Fruit fly (Drosophila melanogaster) whole organism, embryonic: Measurements from ENCODE around the gene Rbp.

ENCODE experiments used
- Atf3 ChIP-seq: fragments of 200-800 bp; sonication (Bioruptor generic); optimal IDR thresholded peaks from 3 replicates; lab custom pipeline; 2016; ENCODE audit warnings: missing biosample characterization, missing genetic modification characterization
- BtbVII ChIP-seq: fragments of 200-800 bp; sonication (Bioruptor generic); optimal IDR thresholded peaks from 3 replicates; lab custom pipeline; 2017; ENCODE audit warnings: missing biosample characterization, mild to moderate bottlenecking, missing genetic modification characterization
- Bteb2 ChIP-seq: fragments of 200-800 bp; sonication (Bioruptor generic); optimal IDR thresholded peaks from 2 replicates; lab custom pipeline; 2016; ENCODE audit warnings: missing biosample characterization, missing genetic modification characterization
- CG10147 ChIP-seq: fragments of 200-800 bp; sonication (Bioruptor generic); optimal IDR thresholded peaks from 2 replicates; lab custom pipeline; 2019; ENCODE audit warnings: missing biosample characterization, mild to moderate bottlenecking, missing genetic modification characterization, moderate library complexity
- CG10543 ChIP-seq: fragments of 200-800 bp; sonication (Bioruptor generic); optimal IDR thresholded peaks from 3 replicates; lab custom pipeline; 2017; ENCODE audit warnings: missing biosample characterization, mild to moderate bottlenecking, missing genetic modification characterization, moderate library complexity
- CG10565 ChIP-seq: fragments of 200-800 bp; sonication (Bioruptor generic); optimal IDR thresholded peaks from 3 replicates; lab custom pipeline; 2016; ENCODE audit warnings: missing biosample characterization, mild to moderate bottlenecking, missing genetic modification characterization
- CG12155 ChIP-seq: fragments of 200-800 bp; sonication (Bioruptor generic); optimal IDR thresholded peaks from 3 replicates; lab custom pipeline; 2016; ENCODE audit warnings: missing biosample characterization, missing genetic modification characterization
- CG12391 ChIP-seq: fragments of 200-800 bp; sonication (Bioruptor generic); optimal IDR thresholded peaks from 3 replicates; lab custom pipeline; 2018; ENCODE audit warnings: missing biosample characterization, mild to moderate bottlenecking, missing genetic modification characterization, moderate library complexity
- CG12659 ChIP-seq: fragments of 200-800 bp; sonication (Bioruptor generic); optimal IDR thresholded peaks from 3 replicates; lab custom pipeline; 2017; ENCODE audit warnings: mild to moderate bottlenecking, missing biosample characterization, missing genetic modification reagents, missing genetic modification characterization
- CG1602 ChIP-seq: fragments of 200-800 bp; sonication (Bioruptor generic); optimal IDR thresholded peaks from 3 replicates; lab custom pipeline; 2016; ENCODE audit warnings: missing biosample characterization, missing genetic modification characterization
- CG18011 ChIP-seq: fragments of 200-800 bp; sonication (Bioruptor generic); optimal IDR thresholded peaks from 2 replicates; lab custom pipeline; 2017; ENCODE audit warnings: missing biosample characterization, missing genetic modification characterization, mild to moderate bottlenecking, moderate library complexity, missing genotype
- CG18599 ChIP-seq: fragments of 200-800 bp; sonication (Bioruptor generic); optimal IDR thresholded peaks from 3 replicates; lab custom pipeline; 2017; ENCODE audit warnings: missing biosample characterization, missing genetic modification characterization, mild to moderate bottlenecking, moderate library complexity, missing genetic modification reagents
- CG3065 ChIP-seq: fragments of 200-800 bp; sonication (Bioruptor generic); optimal IDR thresholded peaks from 2 replicates; lab custom pipeline; 2016; ENCODE audit warnings: missing biosample characterization, missing genetic modification characterization
- CG3281 ChIP-seq: fragments of 200-800 bp; sonication (Bioruptor generic); optimal IDR thresholded peaks from 3 replicates; lab custom pipeline; 2017; ENCODE audit warnings: missing biosample characterization, mild to moderate bottlenecking, missing genetic modification characterization
- CG5245 ChIP-seq: fragments of 200-800 bp; sonication (Bioruptor generic); optimal IDR thresholded peaks from 3 replicates; lab custom pipeline; 2016; ENCODE audit warnings: missing biosample characterization, missing genetic modification characterization
- CG6175 ChIP-seq: fragments of 200-800 bp; sonication (Bioruptor generic); IDR thresholded peaks from 3 replicates; pipeline ENCODE4 v1.3.6; 2022; ENCODE audit warnings: missing biosample characterization, missing genetic modification characterization
- CG6683 ChIP-seq: fragments of 200-800 bp; sonication (Bioruptor generic); optimal IDR thresholded peaks from 2 replicates; lab custom pipeline; 2017; ENCODE audit warnings: missing biosample characterization, mild to moderate bottlenecking, missing genetic modification characterization, missing genetic modification reagents
- CG6813 ChIP-seq: fragments of 200-800 bp; sonication (Bioruptor generic); optimal IDR thresholded peaks from 2 replicates; lab custom pipeline; 2017; ENCODE audit warnings: missing biosample characterization, missing genetic modification characterization, mild to moderate bottlenecking, moderate library complexity, missing genetic modification reagents
- CG7745 ChIP-seq: fragments of 200-800 bp; sonication (Bioruptor generic); optimal IDR thresholded peaks from 2 replicates; lab custom pipeline; 2018; ENCODE audit warnings: missing biosample characterization, mild to moderate bottlenecking, missing genetic modification characterization, moderate library complexity
- CG7987 ChIP-seq: fragments of 200-800 bp; sonication (Bioruptor generic); optimal IDR thresholded peaks from 2 replicates; lab custom pipeline; 2018; ENCODE audit warnings: missing biosample characterization, mild to moderate bottlenecking, missing genetic modification characterization, moderate library complexity
- CkIIα-i1 ChIP-seq: fragments of 200-800 bp; sonication (Bioruptor generic); IDR thresholded peaks from 2 replicates; pipeline ENCODE4 v1.3.6; 2022; ENCODE audit warnings: missing biosample characterization, missing genetic modification characterization
- CoRest ChIP-seq: fragments of 200-800 bp; sonication (Bioruptor generic); optimal IDR thresholded peaks from 3 replicates; lab custom pipeline; 2018; ENCODE audit warnings: missing biosample characterization, mild to moderate bottlenecking, missing genetic modification characterization, moderate library complexity
- Deaf1 ChIP-seq: fragments of 200-800 bp; optimal IDR thresholded peaks from 3 replicates; lab custom pipeline; 2019; ENCODE audit warnings: missing biosample characterization, mild to moderate bottlenecking, missing genetic modification characterization, moderate library complexity
- Dll ChIP-seq: fragments of 200-800 bp; sonication (Bioruptor generic); IDR thresholded peaks from 4 replicates; pipeline ENCODE4 v1.3.6; 2022; ENCODE audit warnings: missing biosample characterization, missing genetic modification characterization; ENCODE audit not compliant: partially characterized antibody
- Hr78 ChIP-seq, 2 experiments: fragments of 200-800 bp in 1 of 2; fragments of >200 bp in 1 of 2; sonication (Bioruptor generic) in 1 of 2; optimal IDR thresholded peaks; 2 replicates each; lab custom pipeline; 2017 to 2019; ENCODE audit warnings: missing biosample characterization in 2 of 2, missing genetic modification characterization in 2 of 2, mild to moderate bottlenecking in 1 of 2, moderate library complexity in 1 of 2
- MTF-1 ChIP-seq: fragments of 200-800 bp; sonication (Bioruptor generic); optimal IDR thresholded peaks from 2 replicates; lab custom pipeline; 2018; ENCODE audit warnings: missing biosample characterization, mild to moderate bottlenecking, missing genetic modification characterization, borderline replicate concordance
- Max ChIP-seq: fragments of 200-800 bp; sonication (Bioruptor generic); optimal IDR thresholded peaks from 2 replicates; lab custom pipeline; 2016; ENCODE audit warnings: missing biosample characterization, mild to moderate bottlenecking, missing genetic modification characterization
- Oli ChIP-seq: fragments of 200-800 bp; sonication (Bioruptor generic); optimal IDR thresholded peaks from 2 replicates; lab custom pipeline; 2018; ENCODE audit warnings: missing biosample characterization, mild to moderate bottlenecking, missing genetic modification characterization, moderate library complexity
- Spps ChIP-seq: fragments of 200-800 bp; sonication (Bioruptor generic); optimal IDR thresholded peaks from 2 replicates; lab custom pipeline; 2018; ENCODE audit warnings: missing biosample characterization, mild to moderate bottlenecking, missing genetic modification characterization
- Usf ChIP-seq: fragments of 200-800 bp; sonication (Bioruptor generic); optimal IDR thresholded peaks from 2 replicates; lab custom pipeline; 2017; ENCODE audit warnings: missing genotype, missing biosample characterization, missing genetic modification characterization
- Xrp1 ChIP-seq: fragments of 200-800 bp; sonication (Bioruptor generic); IDR thresholded peaks from 2 replicates; pipeline ENCODE4 v1.3.6; 2022; ENCODE audit warnings: missing biosample characterization, missing genetic modification characterization
- abd-A ChIP-seq: fragments of 200-800 bp; sonication (Bioruptor generic); optimal IDR thresholded peaks from 3 replicates; lab custom pipeline; 2019; ENCODE audit warnings: missing biosample characterization, mild to moderate bottlenecking, missing genetic modification characterization, moderate library complexity
- az2 ChIP-seq: fragments of 200-800 bp; sonication (Bioruptor generic); optimal IDR thresholded peaks from 3 replicates; lab custom pipeline; 2016; ENCODE audit warnings: missing biosample characterization, missing genetic modification characterization
- bsh ChIP-seq, 2 experiments: fragments of 200-800 bp; sonication (Bioruptor generic); optimal IDR thresholded peaks; 2 replicates each; lab custom pipeline; 2017 to 2018; ENCODE audit warnings: mild to moderate bottlenecking in 2 of 2, missing biosample characterization in 2 of 2, missing genetic modification characterization in 2 of 2, moderate library complexity in 1 of 2
- corto ChIP-seq: fragments of 200-800 bp; sonication (Bioruptor generic); optimal IDR thresholded peaks from 2 replicates; lab custom pipeline; 2016; ENCODE audit warnings: missing biosample characterization, mild to moderate bottlenecking, missing genetic modification characterization, moderate library complexity
- crp ChIP-seq, 2 experiments: fragments of 200-800 bp; sonication (Bioruptor generic); optimal IDR thresholded peaks; 2 replicates in 1 of 2; 3 replicates in 1 of 2; lab custom pipeline; 2017; ENCODE audit warnings: missing biosample characterization in 2 of 2, missing genetic modification characterization in 2 of 2, mild to moderate bottlenecking in 1 of 2, moderate library complexity in 1 of 2
- dm ChIP-seq: fragments of 200-800 bp; sonication (Bioruptor generic); optimal IDR thresholded peaks from 3 replicates; lab custom pipeline; 2016; ENCODE audit warnings: missing biosample characterization, missing genetic modification characterization
- ewg ChIP-seq: fragments of 200-800 bp; sonication (Bioruptor generic); optimal IDR thresholded peaks from 3 replicates; lab custom pipeline; 2017; ENCODE audit warnings: mild to moderate bottlenecking, missing biosample characterization, missing genetic modification reagents, missing genetic modification characterization
- fru ChIP-seq: fragments of >200 bp; optimal IDR thresholded peaks from 2 replicates; lab custom pipeline; 2017
- fu2 ChIP-seq: fragments of 200-800 bp; sonication (Bioruptor generic); optimal IDR thresholded peaks from 2 replicates; lab custom pipeline; 2016; ENCODE audit warnings: missing biosample characterization, missing genetic modification characterization
- nerfin-2 ChIP-seq: fragments of 200-800 bp; sonication (Bioruptor generic); IDR thresholded peaks from 2 replicates; pipeline ENCODE4 v1.3.6; 2022; ENCODE audit warnings: missing biosample characterization, missing genetic modification characterization; ENCODE audit not compliant: partially characterized antibody
- p53 ChIP-seq: fragments of 200-800 bp; sonication (Bioruptor generic); optimal IDR thresholded peaks from 2 replicates; lab custom pipeline; 2016; ENCODE audit warnings: missing biosample characterization, missing genetic modification characterization
- schlank ChIP-seq: fragments of 200-800 bp; sonication (Bioruptor generic); optimal IDR thresholded peaks from 2 replicates; lab custom pipeline; 2018; ENCODE audit warnings: missing biosample characterization, mild to moderate bottlenecking, missing genetic modification characterization
- sna ChIP-seq: fragments of 200-800 bp; sonication (Bioruptor generic); IDR thresholded peaks from 2 replicates; pipeline ENCODE4 v1.3.6; 2022; ENCODE audit warnings: missing biosample characterization, missing genetic modification characterization; ENCODE audit not compliant: partially characterized antibody
- tgo ChIP-seq: fragments of 200-800 bp; sonication (Bioruptor generic); IDR thresholded peaks from 3 replicates; pipeline ENCODE4 v1.3.6; 2022; ENCODE audit warnings: missing biosample characterization, missing genetic modification characterization
- tll ChIP-seq, 2 experiments: fragments of 200-800 bp in 1 of 2; fragments of >200 bp in 1 of 2; sonication (Bioruptor generic) in 1 of 2; optimal IDR thresholded peaks; 2 replicates each; lab custom pipeline; 2017 to 2019; ENCODE audit warnings: missing biosample characterization in 2 of 2, missing genetic modification characterization in 2 of 2, mild to moderate bottlenecking in 1 of 2, moderate library complexity in 1 of 2
- tx ChIP-seq: fragments of 200-800 bp; sonication (Bioruptor generic); optimal IDR thresholded peaks from 2 replicates; lab custom pipeline; 2016; ENCODE audit warnings: missing biosample characterization, missing genetic modification characterization
- zfh2 ChIP-seq: fragments of 200-800 bp; sonication (Bioruptor generic); optimal IDR thresholded peaks from 2 replicates; lab custom pipeline; 2016; ENCODE audit warnings: missing biosample characterization, missing genetic modification characterization

Rbp gene

DNA sequence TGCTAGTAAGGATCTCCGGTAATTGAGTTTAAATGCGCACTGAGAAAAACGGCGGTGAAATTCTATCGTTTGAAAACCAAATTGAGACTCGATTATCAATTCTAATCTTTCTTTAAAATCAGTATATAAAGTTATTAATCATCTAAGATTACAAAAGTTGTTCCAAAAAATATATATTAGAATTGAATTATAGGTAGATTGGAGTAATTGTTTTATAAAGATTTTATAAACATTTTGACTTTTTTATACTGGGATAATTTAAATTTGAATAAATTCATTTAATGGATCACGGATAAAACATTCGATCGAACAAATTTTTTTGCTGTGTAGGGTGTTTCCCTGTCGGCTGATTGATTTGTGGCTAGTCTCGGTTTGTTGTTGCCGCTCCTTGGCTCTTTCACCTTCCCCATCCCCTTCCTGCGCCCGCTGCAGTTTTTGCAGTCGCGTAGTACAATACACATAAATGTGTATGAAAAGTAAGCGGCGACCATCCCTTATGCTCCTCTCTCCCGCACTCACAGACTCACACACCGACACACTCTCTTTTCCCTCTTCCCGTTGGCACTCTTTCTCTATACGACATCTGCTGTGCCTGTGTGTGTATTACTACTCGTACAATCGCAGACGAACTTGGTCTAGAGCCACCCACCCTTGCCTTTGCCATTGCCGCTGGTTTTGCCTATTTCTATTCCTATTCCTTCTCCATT is 44.5 kb downstream of the Rbp start (continued):
- no peak for TF ChIP-seq fru (lab: Kevin White, UChicago)
- TF ChIP-seq corto (GFP tag; lab: Kevin White, UChicago): no peak
- TF ChIP-seq Dll (GFP tag; lab: Robert Waterston, UW): no peak
- TF ChIP-seq CG7745 (tag; lab: Kevin White, UChicago): no peak
- TF ChIP-seq fu2: peak; percentile 3
- TF ChIP-seq tll (GFP tag; optimal IDR thresholded peaks at IDR 0.05; lab: Kevin White, UChicago): peak in 1 of 2 experiments; percentile 50
- peak; percentile 74 for TF ChIP-seq az2 (GFP tag; lab: Kevin White, UChicago)
- TF ChIP-seq CG18011 (GFP tag; lab: Kevin White, UChicago): peak; percentile 32
- peak; percentile 79 for TF ChIP-seq Oli (tag; lab: Kevin White, UChicago)
- TF ChIP-seq CG18599 (GFP tag; lab: Kevin White, UChicago): peak; percentile 71
- peak; percentile 32; the same call in 2 of the 3 replicates for TF ChIP-seq tgo (GFP tag; lab: Robert Waterston, UW)
- peak; percentile 90 for TF ChIP-seq CoRest (tag; lab: Kevin White, UChicago)
- peak; percentile 62 for TF ChIP-seq CG3281 (GFP tag; lab: Kevin White, UChicago)
- TF ChIP-seq Spps: peak; percentile 53
- TF ChIP-seq CG7987 (GFP tag; lab: Kevin White, UChicago): no peak
- peak in 1 of 2 experiments; percentile 82 for TF ChIP-seq bsh (GFP tag; optimal IDR thresholded peaks at IDR 0.05; lab: Kevin White, UChicago)
- TF ChIP-seq MTF-1: no peak
- peak; percentile 10 for TF ChIP-seq Bteb2 (GFP tag; lab: Kevin White, UChicago)
- TF ChIP-seq Usf: peak; percentile 70
- TF ChIP-seq CG5245 (GFP tag; lab: Kevin White, UChicago): no peak
- TF ChIP-seq CG3065 (GFP tag; lab: Kevin White, UChicago): no peak
- TF ChIP-seq Hr78 (GFP tag; optimal IDR thresholded peaks at IDR 0.05; lab: Kevin White, UChicago): no peak
- peak; percentile 48 for TF ChIP-seq CG6683
- TF ChIP-seq schlank (tag; lab: Kevin White, UChicago): no peak
- peak; percentile 66 for TF ChIP-seq BtbVII
- no peak for TF ChIP-seq tx (GFP tag; lab: Kevin White, UChicago)
- peak; percentile 73 for TF ChIP-seq CG1602 (GFP tag; lab: Kevin White, UChicago)
- no peak for TF ChIP-seq sna (GFP tag; lab: Robert Waterston, UW)
- no peak for TF ChIP-seq CG6175 (GFP tag; lab: Robert Waterston, UW)
- TF ChIP-seq CG12659 (GFP tag; lab: Kevin White, UChicago): peak; percentile 74
- TF ChIP-seq Max (GFP tag; lab: Kevin White, UChicago): peak; percentile 38
- peak; percentile 82 for TF ChIP-seq Xrp1 (GFP tag; lab: Robert Waterston, UW)
- peak; percentile 69 for TF ChIP-seq CG12155 (GFP tag; lab: Kevin White, UChicago)
- no peak for TF ChIP-seq dm (GFP tag; lab: Kevin White, UChicago)
- TF ChIP-seq CG10565 (GFP tag; lab: Kevin White, UChicago): no peak
- peak; percentile 13 for TF ChIP-seq ewg (GFP tag; lab: Kevin White, UChicago)
- no peak for TF ChIP-seq nerfin-2 (GFP tag; lab: Robert Waterston, UW)
- TF ChIP-seq zfh2 (GFP tag; lab: Kevin White, UChicago): no peak
- peak; percentile 42 for TF ChIP-seq CG10543
- peak; percentile 70 for TF ChIP-seq Deaf1
- no peak for TF ChIP-seq p53
- peak in 1 of 2 experiments; percentile 31 for TF ChIP-seq crp (GFP tag; optimal IDR thresholded peaks at IDR 0.05; lab: Kevin White, UChicago)
- TF ChIP-seq CkIIα-i1 (GFP tag; lab: Robert Waterston, UW): no peak
- peak; percentile 48 for TF ChIP-seq CG10147
- TF ChIP-seq abd-A (tag; lab: Kevin White, UChicago): peak; percentile 83
- TF ChIP-seq Atf3 (GFP tag; lab: Kevin White, UChicago): no peak
- peak; percentile 93 for TF ChIP-seq CG12391 (tag; lab: Kevin White, UChicago)
- peak; percentile 40 for TF ChIP-seq CG6813 (GFP tag; lab: Kevin White, UChicago)
